Worm (Caenorhabditis elegans): ENCODE measurements around the gene fig-1.
A peak's percentile ranks its signal among the peaks of the same experiment; 100 is the strongest.

The fig-1 gene

DNA sequence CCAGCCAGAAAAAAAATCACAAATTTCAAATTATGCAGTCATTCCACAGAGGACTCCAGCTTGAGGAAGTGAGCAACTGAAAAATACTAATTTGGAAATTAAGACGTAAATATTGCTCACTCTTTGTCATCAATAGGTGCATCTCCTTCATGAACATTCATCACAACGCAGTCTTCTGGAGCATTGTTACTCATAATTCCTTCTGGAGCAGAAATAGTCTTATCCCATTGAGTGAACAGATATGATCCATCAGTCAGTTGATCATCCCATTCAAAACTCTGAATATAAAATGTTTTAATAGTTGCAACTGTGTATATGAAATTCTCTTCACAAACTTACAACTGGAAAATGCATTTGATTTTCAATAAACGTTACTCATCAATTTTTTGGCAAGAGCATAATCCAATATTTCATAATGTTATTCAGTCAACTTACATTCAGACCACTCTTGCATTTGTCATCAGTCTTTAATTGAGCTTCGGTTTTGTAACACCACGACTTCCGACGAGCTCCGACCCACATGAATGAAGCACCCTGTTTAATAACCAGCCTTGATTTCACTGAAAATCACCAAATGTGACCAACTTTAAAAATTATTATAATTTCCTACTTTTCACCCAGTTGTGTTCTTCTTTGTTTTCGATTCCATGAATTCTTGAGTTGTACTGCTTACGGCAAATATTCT is 27.4 kb downstream of the fig-1 start (continued):
- TF ChIP-seq saeg-2 (GFP tag; IDR thresholded peaks at IDR 0.05) (peak; percentile 57; the same call in 1 of the 2 replicates), gei-8 (GFP tag; optimal IDR thresholded peaks at IDR 0.05) (no peak), pqm-1 (tag; optimal IDR thresholded peaks at IDR 0.05) (no peak), aly-2 (tag; optimal IDR thresholded peaks at IDR 0.05) (no peak), dmd-6 (GFP tag; IDR thresholded peaks at IDR 0.05) (no peak; the same call in 1 of the 2 replicates), F44E2.7 (GFP tag; IDR thresholded peaks at IDR 0.05) (no peak), Y75B8A.6 (GFP tag; IDR thresholded peaks at IDR 0.05) (no peak), daf-12 (tag; optimal IDR thresholded peaks at IDR 0.05) (no peak), ces-1 (GFP tag; optimal IDR thresholded peaks at IDR 0.05) (no peak), php-3 (GFP tag; IDR thresholded peaks at IDR 0.05) (no peak), dpl-1 (GFP tag; optimal IDR thresholded peaks at IDR 0.05) (no peak), nhr-48 (tag; optimal IDR thresholded peaks at IDR 0.05) (no peak), Y105C5A.15 (GFP tag; IDR thresholded peaks at IDR 0.05) (no peak), dmd-8 (GFP tag; IDR thresholded peaks at IDR 0.05) (no peak), lim-7 (GFP tag; IDR thresholded peaks at IDR 0.05) (no peak), hif-1 (tag; optimal IDR thresholded peaks at IDR 0.05) (peak in 1 of 2 experiments; percentile 6), lin-38 (GFP tag; IDR thresholded peaks at IDR 0.05) (no peak; the same call in 1 of the 2 replicates), F26F4.8 (GFP tag; conservative IDR thresholded peaks at IDR 0.05) (no peak), egl-43 (GFP tag; IDR thresholded peaks at IDR 0.05) (no peak), ama-1 (optimal IDR thresholded peaks at IDR 0.05) (peak; percentile 72), ztf-7 (tag; optimal IDR thresholded peaks at IDR 0.05) (no peak)

DNA sequence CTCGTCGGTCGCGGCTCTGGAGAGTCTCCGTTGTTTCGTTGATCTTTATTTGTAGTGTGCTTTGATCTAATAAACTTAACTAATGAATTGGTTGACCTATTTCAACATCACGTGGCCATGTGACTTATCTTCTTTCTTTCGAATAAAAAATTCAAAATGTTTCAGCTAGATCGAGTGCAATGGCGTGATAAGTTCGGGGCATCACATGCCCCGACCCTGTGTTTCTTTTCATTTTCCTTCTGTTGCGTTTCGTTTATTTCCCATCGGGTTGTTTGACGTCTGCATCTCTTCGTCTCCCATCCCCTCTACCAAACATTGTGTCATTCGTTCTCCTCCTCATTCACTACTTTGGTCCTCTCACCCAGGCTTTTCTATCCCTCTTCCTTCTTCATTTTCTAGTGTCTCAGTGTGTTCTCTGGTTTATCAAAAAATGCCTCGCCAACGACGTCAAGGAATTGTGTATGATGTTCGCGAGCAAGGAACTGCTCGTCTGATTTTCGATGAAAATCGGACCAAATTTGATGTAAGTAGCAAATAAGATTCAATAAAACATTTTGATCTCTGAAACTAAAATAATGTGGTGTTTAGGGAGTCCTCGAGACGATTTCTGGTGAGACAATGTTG is 29.2 kb downstream of the fig-1 start, which contains the start of gene F17C11.4:
TSS of gene F17C11.4 (plus strand) at position 206 of the 624 bp plus-strand sequence.
- TF ChIP-seq attf-4 (tag; optimal IDR thresholded peaks at IDR 0.05) (no peak), nhr-102 (tag; optimal IDR thresholded peaks at IDR 0.05) (peak; percentile 6), nhr-11 (tag; optimal IDR thresholded peaks at IDR 0.05) (peak; percentile 87), hlh-30 (tag; optimal IDR thresholded peaks at IDR 0.05; ENCODE audit: insufficient read depth) (peak; percentile 96), lin-38 (GFP tag; IDR thresholded peaks at IDR 0.05) (peak; percentile 47), rbr-2 (tag; optimal IDR thresholded peaks at IDR 0.05) (peak; percentile 40), hlh-11 (tag; optimal IDR thresholded peaks at IDR 0.05) (peak; percentile 93), ctbp-1 (GFP tag; IDR thresholded peaks at IDR 0.05) (peak; percentile 41), mdl-1 (tag; optimal IDR thresholded peaks at IDR 0.05) (peak in 1 of 2 experiments; percentile 87), unc-39 (tag; optimal IDR thresholded peaks at IDR 0.05) (no peak), spr-3 (GFP tag; optimal IDR thresholded peaks at IDR 0.05) (no peak), D1046.2 (GFP tag; IDR thresholded peaks at IDR 0.05) (0 out of 2 replicates have a peak, but pooled peaks have one; percentile 12), egl-27 (tag; optimal IDR thresholded peaks at IDR 0.05) (no peak), spr-1 (tag; optimal IDR thresholded peaks at IDR 0.05) (peak; percentile 10), hif-1 (tag; optimal IDR thresholded peaks at IDR 0.05) (peak; percentile 41 to 74), pqm-1 (tag; optimal IDR thresholded peaks at IDR 0.05) (no peak), nhr-25 (tag; optimal IDR thresholded peaks at IDR 0.05; ENCODE audit: borderline replicate concordance, insufficient read depth) (peak; percentile 89), mxl-3 (GFP tag; optimal IDR thresholded peaks at IDR 0.05) (peak; percentile 59), mes-2 (tag; optimal IDR thresholded peaks at IDR 0.05; ENCODE audit: poor library complexity, severe bottlenecking) (no peak), nhr-76 (tag; optimal IDR thresholded peaks at IDR 0.05) (peak; percentile 62), unc-62 (GFP tag; optimal IDR thresholded peaks at IDR 0.05 in 1 of 2) (peak in 1 of 2 experiments; percentile 99), unc-62 (tag; optimal IDR thresholded peaks at IDR 0.05) (no peak), mxl-2 (GFP tag; conservative IDR thresholded peaks at IDR 0.05) (peak; percentile 60; the same call in 1 of the 2 replicates), php-3 (GFP tag; IDR thresholded peaks at IDR 0.05) (peak; percentile 62; the same call in 1 of the 2 replicates), Y105C5A.15 (GFP tag; IDR thresholded peaks at IDR 0.05) (no peak), ceh-20 (GFP tag; IDR thresholded peaks at IDR 0.05) (0 out of 2 replicates have a peak, but pooled peaks have one; percentile 12), dmd-6 (GFP tag; IDR thresholded peaks at IDR 0.05) (peak; percentile 89), daf-12 (tag; optimal IDR thresholded peaks at IDR 0.05) (no peak), tra-1 (GFP tag; IDR thresholded peaks at IDR 0.05) (peak; percentile 65; the same call in 1 of the 2 replicates), lsy-2 (tag; optimal IDR thresholded peaks at IDR 0.05) (peak; percentile 60 to 77), mep-1 (tag; optimal IDR thresholded peaks at IDR 0.05) (peak; percentile 72), lin-1 (GFP tag; IDR thresholded peaks at IDR 0.05) (peak; percentile 44; the same call in 1 of the 2 replicates)

Data from whole organism, L4 larva.